Fruit fly (Drosophila melanogaster): Measurements from ENCODE around the gene CG17129.
A peak's percentile ranks its signal among the peaks of the same experiment; 100 is the strongest.

CG17129 gene

DNA sequence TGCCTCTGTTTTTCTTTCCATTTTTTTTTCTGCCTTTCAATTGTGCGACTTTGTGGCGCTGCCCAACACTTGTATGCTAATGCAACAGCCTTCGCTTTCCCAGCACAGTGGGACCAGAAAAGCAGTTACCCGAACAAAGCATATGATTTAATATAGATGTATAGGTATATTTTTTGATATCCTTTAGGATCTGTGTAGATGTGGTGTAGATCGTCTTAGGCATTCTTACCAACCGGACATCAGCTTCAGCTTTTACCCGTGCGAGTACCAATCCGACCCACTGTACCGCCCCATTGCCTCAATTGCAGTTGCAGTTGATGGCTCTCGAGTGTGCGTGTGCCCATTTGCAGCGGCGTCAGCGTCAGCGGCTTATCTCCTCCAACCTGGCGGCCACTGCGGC is 43.7 kb downstream of the CG17129 start (continued):
- TF ChIP-seq D19B (GFP tag; optimal IDR thresholded peaks at IDR 0.05) (no peak), lola (GFP tag; optimal IDR thresholded peaks at IDR 0.05) (peak in 1 of 3 experiments; percentile 64), CG7372 (GFP tag; IDR thresholded peaks at IDR 0.05) (no peak), MBD-R2 (GFP tag; IDR thresholded peaks at IDR 0.05) (no peak), dmrt11E (tag; optimal IDR thresholded peaks at IDR 0.05) (peak; percentile 71), Doc2 (GFP tag; IDR thresholded peaks at IDR 0.05) (no peak), dimm (GFP tag; IDR thresholded peaks at IDR 0.05) (no peak), trem (tag; optimal IDR thresholded peaks at IDR 0.05) (peak; percentile 66), pros (GFP tag; optimal IDR thresholded peaks at IDR 0.05) (no peak), CG14050 (GFP tag; IDR thresholded peaks at IDR 0.05) (peak; percentile 50; the same call in 2 of the 3 replicates), row (GFP tag; IDR thresholded peaks at IDR 0.05) (peak; percentile 71), CG1832 (GFP tag; optimal IDR thresholded peaks at IDR 0.05) (no peak), kay (GFP tag; optimal IDR thresholded peaks at IDR 0.05) (peak; percentile 40), CG9797 (GFP tag; optimal IDR thresholded peaks at IDR 0.05) (no peak), CG17186 (GFP tag; optimal IDR thresholded peaks at IDR 0.05) (peak; percentile 6), CG10543 (GFP tag; optimal IDR thresholded peaks at IDR 0.05) (no peak), CG11560 (tag; IDR thresholded peaks at IDR 0.05) (no peak), sug (tag; optimal IDR thresholded peaks at IDR 0.05) (no peak), pb (GFP tag; optimal IDR thresholded peaks at IDR 0.05) (no peak), NK7.1 (GFP tag; optimal IDR thresholded peaks at IDR 0.05) (no peak), CG1233 (GFP tag; optimal IDR thresholded peaks at IDR 0.05) (peak; percentile 31), pnt (GFP tag; optimal IDR thresholded peaks at IDR 0.05) (peak; percentile 20), tup (GFP tag; optimal IDR thresholded peaks at IDR 0.05) (no peak), CG4707 (GFP tag; optimal IDR thresholded peaks at IDR 0.05) (peak; percentile 92), CG6175 (GFP tag; IDR thresholded peaks at IDR 0.05) (no peak), D19A (tag; optimal IDR thresholded peaks at IDR 0.05) (peak; percentile 61), btn (GFP tag; optimal IDR thresholded peaks at IDR 0.05) (peak; percentile 27), CG1602 (GFP tag; optimal IDR thresholded peaks at IDR 0.05) (peak; percentile 53), CG9817 (tag; optimal IDR thresholded peaks at IDR 0.05) (peak; percentile 24), grn (GFP tag; optimal IDR thresholded peaks at IDR 0.05) (no peak), danr (GFP tag; IDR thresholded peaks at IDR 0.05) (no peak), Hr39 (optimal IDR thresholded peaks at IDR 0.05) (no peak), NfI (GFP tag; optimal IDR thresholded peaks at IDR 0.05) (no peak), Scr (GFP tag; IDR thresholded peaks at IDR 0.05; ENCODE audit: partially characterized antibody) (no peak), Oaz (GFP tag; IDR thresholded peaks at IDR 0.05) (no peak), CG8924 (tag; optimal IDR thresholded peaks at IDR 0.05) (peak; percentile 40), CG4282 (GFP tag; optimal IDR thresholded peaks at IDR 0.05) (no peak), CG3407 (GFP tag; optimal IDR thresholded peaks at IDR 0.05) (peak; percentile 60), PHDP (tag; optimal IDR thresholded peaks at IDR 0.05) (peak; percentile 69), odd (GFP tag; optimal IDR thresholded peaks at IDR 0.05) (no peak), BEAF-32 (GFP tag; optimal IDR thresholded peaks at IDR 0.05) (no peak), D (optimal IDR thresholded peaks at IDR 0.05) (no peak), D (GFP tag; optimal IDR thresholded peaks at IDR 0.05) (peak; percentile 73), wor (GFP tag; IDR thresholded peaks at IDR 0.05) (peak; percentile 59), az2 (GFP tag; optimal IDR thresholded peaks at IDR 0.05) (peak; percentile 65), CG3163 (GFP tag; optimal IDR thresholded peaks at IDR 0.05) (no peak), CG12236 (GFP tag; optimal IDR thresholded peaks at IDR 0.05) (no peak), CG15601 (tag; optimal IDR thresholded peaks at IDR 0.05) (peak; percentile 56), Aef1 (GFP tag; IDR thresholded peaks at IDR 0.05) (no peak), her (GFP tag; optimal IDR thresholded peaks at IDR 0.05) (no peak), kah (GFP tag; optimal IDR thresholded peaks at IDR 0.05) (no peak), CG15073 (GFP tag; optimal IDR thresholded peaks at IDR 0.05) (no peak)
